Worm (Caenorhabditis elegans): ENCODE data around the gene plk-3.

plk-3 gene

ce11 chrIV:7426055-7426454 is 47.0 kb downstream of the plk-3 start:
- TF ChIP-seq tra-4 (tag; optimal IDR thresholded peaks at IDR 0.05) (no peak), F13C5.2 (tag; optimal IDR thresholded peaks at IDR 0.05) (no peak), aly-1 (tag; optimal IDR thresholded peaks at IDR 0.05) (no peak), pes-1 (GFP tag; IDR thresholded peaks at IDR 0.05) (no peak), sea-1 (GFP tag; conservative IDR thresholded peaks at IDR 0.05) (no peak), flt-1 (GFP tag; IDR thresholded peaks at IDR 0.05) (no peak), ceh-13 (GFP tag; optimal IDR thresholded peaks at IDR 0.05) (no peak), ama-1 (optimal IDR thresholded peaks at IDR 0.05) (no peak), hmg-4 (GFP tag; optimal IDR thresholded peaks at IDR 0.05) (no peak), ets-7 (tag; optimal IDR thresholded peaks at IDR 0.05) (no peak), tbx-11 (GFP tag; IDR thresholded peaks at IDR 0.05) (no peak), scrt-1 (GFP tag; IDR thresholded peaks at IDR 0.05) (no peak), tbx-37 (GFP tag; conservative IDR thresholded peaks at IDR 0.05) (no peak)

DNA sequence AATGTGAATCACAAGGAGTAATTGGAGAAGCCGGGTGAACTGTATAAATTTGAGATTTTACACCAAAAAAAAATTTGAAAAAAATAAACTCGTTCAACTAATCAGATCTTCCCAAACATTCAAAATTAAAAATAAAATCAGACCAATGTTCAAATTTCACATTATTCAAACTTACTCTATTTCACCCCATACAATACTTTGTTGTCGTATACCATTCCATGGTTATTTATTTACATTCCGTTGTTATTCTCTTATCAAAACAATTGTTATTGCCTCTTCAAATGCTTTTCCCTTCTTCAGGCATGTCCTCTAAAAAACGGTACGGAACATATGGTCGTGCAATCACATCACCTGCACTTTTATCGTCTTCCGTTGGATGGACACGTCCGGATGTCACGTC is 48.8 kb downstream of the plk-3 start, which contains the start of gene unc-82:
Gene unc-82, plus strand, starts transcription at position 301 of the 400 bp plus-strand sequence.
- TF ChIP-seq F13C5.2 (tag; optimal IDR thresholded peaks at IDR 0.05) (no peak), pes-1 (GFP tag; IDR thresholded peaks at IDR 0.05) (no peak), hnd-1 (tag; optimal IDR thresholded peaks at IDR 0.05) (no peak), B0310.2 (tag; optimal IDR thresholded peaks at IDR 0.05) (no peak), hmg-4 (GFP tag; optimal IDR thresholded peaks at IDR 0.05) (no peak), ceh-13 (GFP tag; optimal IDR thresholded peaks at IDR 0.05) (no peak), hmbx-1 (tag; optimal IDR thresholded peaks at IDR 0.05) (no peak), scrt-1 (GFP tag; IDR thresholded peaks at IDR 0.05) (no peak), ets-7 (tag; optimal IDR thresholded peaks at IDR 0.05) (no peak), sea-1 (GFP tag; conservative IDR thresholded peaks at IDR 0.05) (no peak), tbx-37 (GFP tag; conservative IDR thresholded peaks at IDR 0.05) (no peak), tbx-11 (GFP tag; IDR thresholded peaks at IDR 0.05) (no peak), ama-1 (optimal IDR thresholded peaks at IDR 0.05) (no peak), aly-1 (tag; optimal IDR thresholded peaks at IDR 0.05) (no peak), ceh-36 (tag; optimal IDR thresholded peaks at IDR 0.05) (no peak), tra-4 (tag; optimal IDR thresholded peaks at IDR 0.05) (no peak), flt-1 (GFP tag; IDR thresholded peaks at IDR 0.05) (no peak)

- TF ChIP-seq flt-1 (GFP tag; IDR thresholded peaks at IDR 0.05) (no peak), tra-4 (tag; optimal IDR thresholded peaks at IDR 0.05) (no peak)
Measured at ce11 chrIV:7420913-7421312, 52.1 kb downstream of the plk-3 start, which contains the start of gene srtx-1. Gene srtx-1, plus strand, starts transcription at chrIV:7421213.

Measured in whole organism, early embryonic.